Fruit fly (Drosophila melanogaster) whole organism, prepupa: ENCODE measurements around the gene Prm.

Experiments used
- Blimp-1 ChIP-seq: fragments of 200-800 bp; sonication (Bioruptor generic); optimal IDR thresholded peaks from 3 replicates; lab custom pipeline; 2017; ENCODE audit warnings: missing biosample characterization, missing genetic modification characterization, mild to moderate bottlenecking, moderate library complexity, missing genetic modification reagents
- CG10631 ChIP-seq: fragments of 200-800 bp; sonication (Bioruptor generic); optimal IDR thresholded peaks from 2 replicates; lab custom pipeline; 2016; ENCODE audit warnings: missing biosample characterization, missing genetic modification characterization
- CG10669 ChIP-seq: fragments of 200-800 bp; sonication (Bioruptor generic); optimal IDR thresholded peaks from 3 replicates; lab custom pipeline; 2018; ENCODE audit warnings: missing biosample characterization, mild to moderate bottlenecking, missing genetic modification characterization, moderate library complexity
- CG11294 ChIP-seq: fragments of 200-800 bp; sonication (Bioruptor generic); IDR thresholded peaks from 2 replicates; pipeline ENCODE4 v1.3.6; 2022; ENCODE audit warnings: missing biosample characterization, missing genetic modification characterization
- CG11762 ChIP-seq: fragments of 200-800 bp; sonication (Bioruptor generic); optimal IDR thresholded peaks from 3 replicates; lab custom pipeline; 2016; ENCODE audit warnings: missing biosample characterization, missing genetic modification characterization; ENCODE audit not compliant: insufficient read depth
- CG11902 ChIP-seq: fragments of 200-800 bp; sonication (Bioruptor generic); optimal IDR thresholded peaks from 3 replicates; lab custom pipeline; 2016; ENCODE audit warnings: missing biosample characterization, missing genetic modification characterization
- CG1621 ChIP-seq: fragments of 200-800 bp; sonication (Bioruptor generic); optimal IDR thresholded peaks from 3 replicates; lab custom pipeline; 2018; ENCODE audit warnings: missing biosample characterization, mild to moderate bottlenecking, missing genetic modification characterization
- CG16779 ChIP-seq: fragments of 200-800 bp; sonication (Bioruptor generic); optimal IDR thresholded peaks from 3 replicates; lab custom pipeline; 2017; ENCODE audit warnings: missing biosample characterization, mild to moderate bottlenecking, missing genetic modification characterization
- CG3032 ChIP-seq: fragments of 200-800 bp; optimal IDR thresholded peaks from 2 replicates; lab custom pipeline; 2019; ENCODE audit warnings: missing biosample characterization, mild to moderate bottlenecking, missing genetic modification characterization, moderate library complexity
- CG31627 ChIP-seq: fragments of 200-800 bp; sonication (Bioruptor generic); optimal IDR thresholded peaks from 3 replicates; lab custom pipeline; 2016; ENCODE audit warnings: missing biosample characterization, missing genetic modification characterization
- CG32006 ChIP-seq: fragments of 200-800 bp; sonication (Bioruptor generic); optimal IDR thresholded peaks from 3 replicates; lab custom pipeline; 2017; ENCODE audit warnings: missing biosample characterization, mild to moderate bottlenecking, missing genetic modification characterization
- CG34406 ChIP-seq: fragments of 200-800 bp; sonication (Bioruptor generic); optimal IDR thresholded peaks from 3 replicates; lab custom pipeline; 2016; ENCODE audit warnings: missing biosample characterization, missing genetic modification characterization
- CG3919 ChIP-seq: fragments of 200-800 bp; sonication (Bioruptor generic); optimal IDR thresholded peaks from 3 replicates; lab custom pipeline; 2016; ENCODE audit warnings: missing biosample characterization, missing genetic modification characterization
- CG4318 ChIP-seq: fragments of 200-800 bp; sonication (Bioruptor generic); optimal IDR thresholded peaks from 3 replicates; lab custom pipeline; 2017; ENCODE audit warnings: missing biosample characterization, mild to moderate bottlenecking, missing genetic modification characterization
- CG6163 ChIP-seq: fragments of 200-800 bp; sonication (Bioruptor generic); IDR thresholded peaks from 3 replicates; pipeline ENCODE4 v1.3.6; 2022; ENCODE audit warnings: missing biosample characterization, missing genetic modification characterization
- CG6792 ChIP-seq: fragments of 200-800 bp; sonication (Bioruptor generic); optimal IDR thresholded peaks from 3 replicates; lab custom pipeline; 2016; ENCODE audit warnings: missing biosample characterization, missing genetic modification characterization
- CG7368 ChIP-seq: fragments of 200-800 bp; sonication (Bioruptor generic); optimal IDR thresholded peaks from 3 replicates; lab custom pipeline; 2016; ENCODE audit warnings: missing biosample characterization, missing genetic modification characterization
- CG8119 ChIP-seq: fragments of 200-800 bp; sonication (Bioruptor generic); IDR thresholded peaks from 3 replicates; pipeline ENCODE4 v1.3.6; 2022; ENCODE audit warnings: missing biosample characterization, missing genetic modification characterization
- CG8319 ChIP-seq: fragments of 200-800 bp; sonication (Bioruptor generic); optimal IDR thresholded peaks from 3 replicates; lab custom pipeline; 2016; ENCODE audit warnings: missing biosample characterization, missing genetic modification characterization
- CG8632 ChIP-seq: fragments of 200-800 bp; sonication (Bioruptor generic); optimal IDR thresholded peaks from 3 replicates; lab custom pipeline; 2016; ENCODE audit warnings: missing biosample characterization, missing genetic modification characterization
- Eip78C ChIP-seq: fragments of 200-800 bp; sonication (Bioruptor generic); peaks from one replicate; lab custom pipeline; 2016; ENCODE audit warnings: missing biosample characterization, missing genetic modification characterization
- Eip93F ChIP-seq: fragments of 200-800 bp; sonication (Bioruptor generic); optimal IDR thresholded peaks from 2 replicates; lab custom pipeline; 2016; ENCODE audit warnings: missing biosample characterization, mild to moderate bottlenecking, missing genetic modification characterization
- Ets21C ChIP-seq: fragments of 200-800 bp; sonication (Bioruptor generic); optimal IDR thresholded peaks from 3 replicates; lab custom pipeline; 2016; ENCODE audit warnings: missing biosample characterization, missing genetic modification characterization
- Ets96B ChIP-seq: fragments of 200-800 bp; optimal IDR thresholded peaks from 2 replicates; lab custom pipeline; 2019; ENCODE audit warnings: missing biosample characterization, mild to moderate bottlenecking, missing genetic modification characterization, moderate library complexity
- Gug ChIP-seq: fragments of 200-800 bp; sonication (Bioruptor generic); IDR thresholded peaks from 2 replicates; pipeline ENCODE4 v1.3.6; 2022; ENCODE audit warnings: missing biosample characterization, missing genetic modification characterization
- Hr38 ChIP-seq: sonication (Bioruptor generic); optimal IDR thresholded peaks from 2 replicates; lab custom pipeline; 2016; ENCODE audit warnings: missing biosample characterization, missing genetic modification characterization
- Hr39 ChIP-seq: fragments of 200-800 bp; sonication (Bioruptor generic); optimal IDR thresholded peaks from 2 replicates; lab custom pipeline; 2016; ENCODE audit warnings: missing biosample characterization, missing genetic modification characterization
- Hr4 ChIP-seq: fragments of 200-800 bp; sonication (Bioruptor generic); optimal IDR thresholded peaks from 3 replicates; lab custom pipeline; 2016; ENCODE audit warnings: missing biosample characterization, missing genetic modification characterization
- OdsH ChIP-seq: fragments of 200-800 bp; sonication (Bioruptor generic); optimal IDR thresholded peaks from 3 replicates; lab custom pipeline; 2016; ENCODE audit warnings: missing biosample characterization, missing genetic modification characterization
- Smox ChIP-seq: fragments of 200-800 bp; sonication (Bioruptor generic); optimal IDR thresholded peaks from 3 replicates; lab custom pipeline; 2016; ENCODE audit warnings: missing biosample characterization, missing genetic modification characterization
- Sox102F ChIP-seq: fragments of 200-800 bp; sonication (Bioruptor generic); optimal IDR thresholded peaks from 2 replicates; lab custom pipeline; 2016; ENCODE audit warnings: missing biosample characterization, mild to moderate bottlenecking, missing genetic modification characterization
- Sox14 ChIP-seq: fragments of 200-800 bp; sonication (Bioruptor generic); optimal IDR thresholded peaks from 3 replicates; lab custom pipeline; 2016; ENCODE audit warnings: missing biosample characterization, missing genetic modification characterization
- achi ChIP-seq: fragments of 200-800 bp; sonication (Bioruptor generic); optimal IDR thresholded peaks from 3 replicates; lab custom pipeline; 2016; ENCODE audit warnings: missing biosample characterization, missing genetic modification characterization
- acj6 ChIP-seq: fragments of 200-800 bp; sonication (Bioruptor generic); optimal IDR thresholded peaks from 3 replicates; lab custom pipeline; 2016; ENCODE audit warnings: missing biosample characterization, missing genetic modification characterization
- cyc ChIP-seq: fragments of 200-800 bp; sonication (Bioruptor generic); optimal IDR thresholded peaks from 3 replicates; lab custom pipeline; 2016; ENCODE audit warnings: missing biosample characterization, missing genetic modification characterization
- dac ChIP-seq: fragments of 200-800 bp; sonication (Bioruptor generic); optimal IDR thresholded peaks from 2 replicates; lab custom pipeline; 2017; ENCODE audit warnings: missing biosample characterization, mild to moderate bottlenecking, missing genetic modification characterization
- dsx ChIP-seq: fragments of 200-800 bp; optimal IDR thresholded peaks from 3 replicates; lab custom pipeline; 2019; ENCODE audit warnings: missing biosample characterization, mild to moderate bottlenecking, missing genetic modification characterization, moderate library complexity; ENCODE audit not compliant: poor library complexity, severe bottlenecking
- eg ChIP-seq: fragments of 200-800 bp; sonication (Bioruptor generic); IDR thresholded peaks from 3 replicates; pipeline ENCODE4 v1.3.6; 2022; ENCODE audit warnings: missing biosample characterization, missing genetic modification characterization
- esn ChIP-seq: fragments of 200-800 bp; sonication (Bioruptor generic); optimal IDR thresholded peaks from 2 replicates; lab custom pipeline; 2016; ENCODE audit warnings: missing biosample characterization, mild to moderate bottlenecking, missing genetic modification characterization, moderate library complexity
- fd59A ChIP-seq: fragments of 200-800 bp; sonication (Bioruptor generic); optimal IDR thresholded peaks from 2 replicates; lab custom pipeline; 2017; ENCODE audit warnings: missing biosample characterization, mild to moderate bottlenecking, missing genetic modification characterization, missing genetic modification reagents
- fd85E ChIP-seq: fragments of 200-800 bp; sonication (Bioruptor generic); optimal IDR thresholded peaks from 3 replicates; lab custom pipeline; 2016; ENCODE audit warnings: missing biosample characterization, missing genetic modification characterization
- fkh ChIP-seq: fragments of 200-800 bp; sonication (Bioruptor generic); optimal IDR thresholded peaks from 3 replicates; lab custom pipeline; 2017; ENCODE audit warnings: missing biosample characterization, mild to moderate bottlenecking, missing genetic modification characterization, moderate library complexity
- lz ChIP-seq: fragments of 200-800 bp; sonication (Bioruptor generic); optimal IDR thresholded peaks from 3 replicates; lab custom pipeline; 2016; ENCODE audit warnings: missing biosample characterization, missing genetic modification characterization
- net ChIP-seq: fragments of 200-800 bp; sonication (Bioruptor generic); optimal IDR thresholded peaks from 3 replicates; lab custom pipeline; 2016; ENCODE audit warnings: missing biosample characterization, missing genetic modification characterization
- pdm3 ChIP-seq: fragments of 200-800 bp; sonication (Bioruptor generic); optimal IDR thresholded peaks from 3 replicates; lab custom pipeline; 2016; ENCODE audit warnings: missing biosample characterization, missing genetic modification characterization
- salr ChIP-seq, 2 experiments: fragments of 200-800 bp; sonication (Bioruptor generic); optimal IDR thresholded peaks; 3 replicates each; lab custom pipeline; 2016 to 2018; ENCODE audit warnings: missing biosample characterization in 2 of 2, missing genetic modification characterization in 2 of 2, mild to moderate bottlenecking in 1 of 2
- spab ChIP-seq: fragments of 200-800 bp; sonication (Bioruptor generic); optimal IDR thresholded peaks from 2 replicates; lab custom pipeline; 2017; ENCODE audit warnings: missing biosample characterization, mild to moderate bottlenecking, missing genetic modification characterization, missing genetic modification reagents
- ss ChIP-seq, 2 experiments: fragments of 200-800 bp; sonication (Bioruptor generic); optimal IDR thresholded peaks; 2 replicates in 1 of 2; 3 replicates in 1 of 2; lab custom pipeline; 2017 to 2018; ENCODE audit warnings: mild to moderate bottlenecking in 2 of 2, missing biosample characterization in 2 of 2, missing genetic modification characterization in 2 of 2, moderate library complexity in 1 of 2
- svp ChIP-seq: fragments of 200-800 bp; sonication (Bioruptor generic); peaks from one replicate; lab custom pipeline; 2016; ENCODE audit warnings: missing biosample characterization, missing genetic modification characterization
- topi ChIP-seq: fragments of 200-800 bp; sonication (Bioruptor generic); optimal IDR thresholded peaks from 3 replicates; lab custom pipeline; 2016; ENCODE audit warnings: missing biosample characterization, missing genetic modification characterization
- vri ChIP-seq: fragments of 200-800 bp; sonication (Bioruptor generic); optimal IDR thresholded peaks from 3 replicates; lab custom pipeline; 2016; ENCODE audit warnings: missing biosample characterization, mild to moderate bottlenecking, missing genetic modification characterization

Gene Prm

DNA sequence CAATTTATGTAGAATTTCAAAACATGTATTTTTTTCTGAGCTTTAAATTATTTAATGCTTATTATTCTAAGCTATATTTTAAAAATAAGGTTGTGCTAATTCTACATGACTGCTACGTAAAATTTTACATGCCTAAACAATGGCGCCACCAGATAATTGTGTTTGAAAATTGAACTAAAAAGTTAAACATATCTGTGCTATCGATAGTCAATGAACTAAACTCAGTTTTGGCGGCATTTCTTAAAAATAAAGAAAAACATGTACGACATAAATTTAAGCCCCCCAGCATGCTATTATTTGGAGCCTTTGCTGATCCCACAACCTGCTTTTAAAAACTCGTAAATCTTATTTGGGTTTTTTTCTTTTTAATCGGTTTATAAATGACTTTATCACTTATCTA is 26.5 kb downstream of the Prm start (continued):
- TF ChIP-seq Eip93F (GFP tag; lab: Kevin White, UChicago) (no peak), svp (GFP tag; lab: Kevin White, UChicago) (peak; percentile 22)

DNA sequence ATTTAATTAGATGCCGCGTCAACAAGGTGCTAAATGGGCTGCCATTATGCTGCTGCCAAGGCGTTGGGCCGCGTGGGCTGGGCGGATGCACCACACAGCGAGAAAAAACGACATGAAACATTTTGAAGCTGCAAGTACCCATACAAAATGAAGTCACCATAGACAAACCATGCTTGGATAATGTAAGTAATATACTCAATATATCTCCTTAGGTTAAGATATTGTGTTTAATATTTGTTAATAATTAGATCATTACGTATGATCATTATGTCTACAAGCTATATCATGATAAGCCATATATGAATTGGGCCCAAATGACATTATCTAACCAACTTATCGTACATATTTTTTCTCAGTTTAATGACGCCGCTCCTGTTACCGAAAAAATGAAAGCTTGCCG is 29.1 kb downstream of the Prm start:
- TF ChIP-seq pdm3 (GFP tag; lab: Kevin White, UChicago) (peak; percentile 25), CG8632 (GFP tag; lab: Kevin White, UChicago) (peak; percentile 14), cyc (GFP tag; lab: Kevin White, UChicago) (peak; percentile 52), fd59A (no peak), salr (GFP tag; optimal IDR thresholded peaks at IDR 0.05; lab: Kevin White, UChicago) (no peak), CG8319 (GFP tag; lab: Kevin White, UChicago) (no peak), CG6163 (GFP tag; lab: Robert Waterston, UW) (no peak), acj6 (GFP tag; lab: Kevin White, UChicago) (peak; percentile 35), esn (GFP tag; lab: Kevin White, UChicago) (peak; percentile 68), dsx (GFP tag; lab: Kevin White, UChicago) (no peak), CG7368 (no peak), CG10631 (peak; percentile 35), Ets96B (tag; lab: Kevin White, UChicago) (peak; percentile 7), CG4318 (peak; percentile 25), CG3919 (GFP tag; lab: Kevin White, UChicago) (peak; percentile 44), achi (GFP tag; lab: Kevin White, UChicago) (peak; percentile 24), net (GFP tag; lab: Kevin White, UChicago) (peak; percentile 31), fd85E (GFP tag; lab: Kevin White, UChicago) (no peak), topi (GFP tag; lab: Kevin White, UChicago) (peak; percentile 67), Ets21C (GFP tag; lab: Kevin White, UChicago) (peak; percentile 34), CG1621 (tag; lab: Kevin White, UChicago) (no peak), CG11762 (no peak), CG11294 (GFP tag; lab: Robert Waterston, UW) (no peak), Eip78C (GFP tag; lab: Kevin White, UChicago) (peak; percentile 83), CG10669 (no peak), Hr38 (GFP tag; lab: Kevin White, UChicago) (no peak), CG16779 (tag; lab: Kevin White, UChicago) (no peak), spab (GFP tag; lab: Kevin White, UChicago) (no peak), lz (GFP tag; lab: Kevin White, UChicago) (peak; percentile 48), dac (GFP tag; lab: Kevin White, UChicago) (no peak), fkh (GFP tag; lab: Kevin White, UChicago) (no peak), Gug (GFP tag; lab: Robert Waterston, UW) (no peak), CG3032 (tag; lab: Kevin White, UChicago) (peak; percentile 23), vri (peak; percentile 19), CG32006 (GFP tag; lab: Kevin White, UChicago) (peak; percentile 66), OdsH (GFP tag; lab: Kevin White, UChicago) (peak; percentile 40), svp (GFP tag; lab: Kevin White, UChicago) (peak; percentile 85), Sox102F (GFP tag; lab: Kevin White, UChicago) (peak; percentile 61), CG8119 (GFP tag; lab: Robert Waterston, UW) (no peak), CG34406 (GFP tag; lab: Kevin White, UChicago) (peak; percentile 33), Hr4 (peak; percentile 50), Sox14 (GFP tag; lab: Kevin White, UChicago) (peak; percentile 43), CG11902 (no peak), CG6792 (GFP tag; lab: Kevin White, UChicago) (peak; percentile 31), Blimp-1 (GFP tag; lab: Kevin White, UChicago) (no peak), Hr39 (GFP tag; lab: Kevin White, UChicago) (peak; percentile 47), CG31627 (peak; percentile 47), Smox (peak; percentile 68), ss (GFP tag; optimal IDR thresholded peaks at IDR 0.05; lab: Kevin White, UChicago) (no peak), eg (GFP tag; lab: Robert Waterston, UW) (no peak)
